Worm (Caenorhabditis elegans) whole organism, late embryonic: ENCODE measurements around the gene F40A3.6.

Experiments used
- C08G9.2 ChIP-seq: sonication (generic microtip); optimal IDR thresholded peaks from 2 replicates; lab custom pipeline; 2016; ENCODE audit warnings: mild to moderate bottlenecking, missing genetic modification characterization, moderate library complexity, missing compliant biosample characterization
- K02D7.2 ChIP-seq: sonication (generic microtip); optimal IDR thresholded peaks from 2 replicates; lab custom pipeline; 2017; ENCODE audit warnings: mild to moderate bottlenecking, missing genetic modification characterization, missing compliant biosample characterization
- K09A11.1 ChIP-seq: sonication (generic microtip); optimal IDR thresholded peaks from 2 replicates; lab custom pipeline; 2017; ENCODE audit warnings: antibody characterized with exemption, mild to moderate bottlenecking, missing genetic modification characterization, missing compliant biosample characterization; ENCODE audit not compliant: insufficient read depth
- T23F11.4 ChIP-seq: fragments of 200-800 bp; sonication (Bioruptor generic); optimal IDR thresholded peaks from 2 replicates; lab custom pipeline; 2018; ENCODE audit warnings: mild to moderate bottlenecking, missing genetic modification characterization, missing compliant biosample characterization
- ahr-1 ChIP-seq: sonication (generic microtip); optimal IDR thresholded peaks from 2 replicates; lab custom pipeline; 2016; ENCODE audit warnings: missing genetic modification characterization, missing compliant biosample characterization
- ama-1 ChIP-seq: fragments of 150-350 bp; optimal IDR thresholded peaks from 2 replicates; lab custom pipeline; 2014
- ceh-14 ChIP-seq: sonication (generic microtip); optimal IDR thresholded peaks from 2 replicates; lab custom pipeline; 2016; ENCODE audit warnings: missing genotype, missing genetic modification characterization, missing compliant biosample characterization
- ceh-18 ChIP-seq: sonication (generic microtip); optimal IDR thresholded peaks from 2 replicates; lab custom pipeline; 2016; ENCODE audit warnings: missing genetic modification characterization, missing compliant biosample characterization
- ceh-2 ChIP-seq: sonication (generic microtip); optimal IDR thresholded peaks from 2 replicates; lab custom pipeline; 2016; ENCODE audit warnings: missing genotype, missing genetic modification characterization, missing compliant biosample characterization
- ceh-24 ChIP-seq: sonication (generic microtip); optimal IDR thresholded peaks from 2 replicates; lab custom pipeline; 2016; ENCODE audit warnings: mild to moderate bottlenecking, missing genetic modification characterization, missing compliant biosample characterization
- ceh-30 ChIP-seq: fragments of 150-350 bp; optimal IDR thresholded peaks from 2 replicates; lab custom pipeline; 2014; ENCODE audit warnings: missing biosample characterization, missing genetic modification characterization
- ceh-31 ChIP-seq: sonication (generic microtip); optimal IDR thresholded peaks from 2 replicates; lab custom pipeline; 2016; ENCODE audit warnings: missing genetic modification characterization, missing compliant biosample characterization
- ceh-34 ChIP-seq: sonication (generic microtip); optimal IDR thresholded peaks from 2 replicates; lab custom pipeline; 2016; ENCODE audit warnings: mild to moderate bottlenecking, missing genetic modification characterization, missing compliant biosample characterization
- ceh-45 ChIP-seq: fragments of 200-800 bp; sonication (Bioruptor generic); IDR thresholded peaks from 2 replicates; pipeline ENCODE4 v1.3.6; 2022; ENCODE audit warnings: missing genetic modification reagents, missing genetic modification characterization, missing compliant biosample characterization
- ceh-48 ChIP-seq: sonication (generic microtip); optimal IDR thresholded peaks from 2 replicates; lab custom pipeline; 2016; ENCODE audit warnings: missing genetic modification characterization, inconsistent platforms, missing compliant biosample characterization
- ceh-6 ChIP-seq: fragments of 200-800 bp; sonication (Bioruptor generic); optimal IDR thresholded peaks from 2 replicates; lab custom pipeline; 2018; ENCODE audit warnings: mild to moderate bottlenecking, missing genetic modification characterization, missing compliant biosample characterization
- ceh-9 ChIP-seq: sonication (generic microtip); optimal IDR thresholded peaks from 2 replicates; lab custom pipeline; 2016; ENCODE audit warnings: mild to moderate bottlenecking, missing genetic modification characterization, inconsistent platforms, missing compliant biosample characterization
- che-1 ChIP-seq: sonication (generic microtip); optimal IDR thresholded peaks from 2 replicates; lab custom pipeline; 2016; ENCODE audit warnings: mild to moderate bottlenecking, missing genetic modification characterization, missing compliant biosample characterization
- dmd-4 ChIP-seq: sonication (generic microtip); optimal IDR thresholded peaks from 2 replicates; lab custom pipeline; 2016; ENCODE audit warnings: borderline replicate concordance, missing genetic modification characterization, missing compliant biosample characterization
- elt-2 ChIP-seq: sonication (generic microtip); optimal IDR thresholded peaks from 2 replicates; lab custom pipeline; 2016; ENCODE audit warnings: missing genetic modification reagents, missing genetic modification characterization, missing compliant biosample characterization
- elt-4 ChIP-seq: sonication (generic microtip); optimal IDR thresholded peaks from 2 replicates; lab custom pipeline; 2016; ENCODE audit warnings: missing genetic modification characterization, missing compliant biosample characterization
- ets-4 ChIP-seq: sonication (generic microtip); optimal IDR thresholded peaks from 2 replicates; lab custom pipeline; 2016; ENCODE audit warnings: missing genetic modification characterization, missing compliant biosample characterization
- eyg-1 ChIP-seq: sonication (generic microtip); optimal IDR thresholded peaks from 2 replicates; lab custom pipeline; 2016; ENCODE audit warnings: missing genotype, missing genetic modification characterization, missing compliant biosample characterization
- fax-1 ChIP-seq: sonication (generic microtip); optimal IDR thresholded peaks from 2 replicates; lab custom pipeline; 2016; ENCODE audit warnings: missing genotype, missing genetic modification characterization, missing compliant biosample characterization
- fkh-10 ChIP-seq: fragments of 150-350 bp; optimal IDR thresholded peaks from 2 replicates; lab custom pipeline; 2014; ENCODE audit warnings: missing biosample characterization, missing genetic modification reagents, missing genetic modification characterization
- gmeb-2 ChIP-seq: sonication (generic microtip); optimal IDR thresholded peaks from 2 replicates; lab custom pipeline; 2016; ENCODE audit warnings: missing genetic modification characterization, inconsistent platforms, missing compliant biosample characterization
- hlh-13 ChIP-seq: fragments of 200-800 bp; sonication (Bioruptor generic); optimal IDR thresholded peaks from 2 replicates; lab custom pipeline; 2018; ENCODE audit warnings: mild to moderate bottlenecking, missing genetic modification characterization, missing compliant biosample characterization
- hlh-30 ChIP-seq: sonication (generic microtip); optimal IDR thresholded peaks from 2 replicates; lab custom pipeline; 2017; ENCODE audit warnings: antibody characterized with exemption, missing genetic modification characterization, missing compliant biosample characterization; ENCODE audit not compliant: insufficient read depth
- madf-2 ChIP-seq: sonication (generic microtip); optimal IDR thresholded peaks from 2 replicates; lab custom pipeline; 2017; ENCODE audit warnings: missing genetic modification characterization, missing compliant biosample characterization
- mec-3 ChIP-seq: sonication (generic microtip); optimal IDR thresholded peaks from 2 replicates; lab custom pipeline; 2016; ENCODE audit warnings: borderline replicate concordance, missing genetic modification characterization, missing compliant biosample characterization
- nhr-232 ChIP-seq: sonication (generic microtip); optimal IDR thresholded peaks from 2 replicates; lab custom pipeline; 2016; ENCODE audit warnings: missing genetic modification characterization, missing compliant biosample characterization
- odd-2 ChIP-seq: sonication (generic microtip); optimal IDR thresholded peaks from 2 replicates; lab custom pipeline; 2017; ENCODE audit warnings: antibody characterized with exemption, mild to moderate bottlenecking, missing genetic modification characterization, missing compliant biosample characterization
- pag-3 ChIP-seq: sonication (generic microtip); optimal IDR thresholded peaks from 2 replicates; lab custom pipeline; 2016; ENCODE audit warnings: missing compliant biosample characterization, missing genetic modification characterization, borderline replicate concordance
- pax-1 ChIP-seq: fragments of 150-350 bp; optimal IDR thresholded peaks from 2 replicates; lab custom pipeline; 2014; ENCODE audit warnings: missing biosample characterization, missing genetic modification characterization
- pqm-1 ChIP-seq: sonication (generic microtip); optimal IDR thresholded peaks from 2 replicates; lab custom pipeline; 2016; ENCODE audit warnings: missing genetic modification characterization, missing compliant biosample characterization
- pros-1 ChIP-seq: fragments of 150-350 bp; optimal IDR thresholded peaks from 2 replicates; lab custom pipeline; 2014; ENCODE audit warnings: missing biosample characterization, missing genetic modification reagents, missing genetic modification characterization
- rnt-1 ChIP-seq: sonication (generic microtip); optimal IDR thresholded peaks from 2 replicates; lab custom pipeline; 2016; ENCODE audit warnings: missing genetic modification characterization, missing compliant biosample characterization
- sox-2 ChIP-seq: fragments of 200-800 bp; sonication (Bioruptor generic); IDR thresholded peaks from 2 replicates; pipeline ENCODE4 v1.3.6; 2022; ENCODE audit warnings: missing genetic modification reagents, missing genetic modification characterization, missing compliant biosample characterization
- sox-4 ChIP-seq: sonication (generic microtip); optimal IDR thresholded peaks from 2 replicates; lab custom pipeline; 2017; ENCODE audit warnings: mild to moderate bottlenecking, missing genetic modification characterization, inconsistent platforms, missing compliant biosample characterization
- tbx-2 ChIP-seq: sonication (generic microtip); optimal IDR thresholded peaks from 2 replicates; lab custom pipeline; 2016; ENCODE audit warnings: missing genetic modification characterization, missing compliant biosample characterization
- tbx-7 ChIP-seq: sonication (generic microtip); optimal IDR thresholded peaks from 2 replicates; lab custom pipeline; 2016; ENCODE audit warnings: missing genotype, missing genetic modification characterization, missing compliant biosample characterization
- ttx-3 ChIP-seq: sonication (generic microtip); optimal IDR thresholded peaks from 2 replicates; lab custom pipeline; 2016; ENCODE audit warnings: missing genetic modification reagents, missing genetic modification characterization, missing compliant biosample characterization
- unc-3 ChIP-seq, 2 experiments: fragments of 200-800 bp in 1 of 2; sonication (Bioruptor generic) in 1 of 2; sonication (generic microtip) in 1 of 2; conservative IDR thresholded peaks in 1 of 2; optimal IDR thresholded peaks in 1 of 2; 2 replicates each; pipeline versions ENCODE4 v1.3.6 to Lab custom; 2016 to 2022; ENCODE audit warnings: missing compliant biosample characterization in 2 of 2, missing genetic modification characterization in 2 of 2, missing genetic modification reagents in 1 of 2
- zip-5 ChIP-seq: sonication (generic microtip); optimal IDR thresholded peaks from 2 replicates; lab custom pipeline; 2016; ENCODE audit warnings: missing genetic modification characterization, missing compliant biosample characterization
- ztf-16 ChIP-seq: sonication (generic microtip); optimal IDR thresholded peaks from 2 replicates; lab custom pipeline; 2017; ENCODE audit warnings: missing genetic modification characterization, missing compliant biosample characterization

The F40A3.6 gene

ce11 chrV:7857931-7858330, 35.7 kb downstream of the F40A3.6 start, which contains the start of gene C37C3.1:
C37C3.1 (plus strand) TSS chrV:7857963.
- TF ChIP-seq mec-3 (tag; lab: Kevin White, UChicago) (no peak), ceh-6 (GFP tag; lab: Kevin White, UChicago) (no peak), sox-4 (no peak), zip-5 (no peak), tbx-7 (tag; lab: Kevin White, UChicago) (no peak), K09A11.1 (tag; lab: Kevin White, UChicago) (no peak), ets-4 (tag; lab: Kevin White, UChicago) (no peak), gmeb-2 (tag; lab: Kevin White, UChicago) (no peak)

ce11 chrV:7856641-7857040, 37.0 kb downstream of the F40A3.6 start:
- TF ChIP-seq ceh-45 (GFP tag; lab: Robert Waterston, UW) (no peak), pros-1 (tag; lab: Kevin White, UChicago) (no peak), tbx-2 (no peak)

DNA sequence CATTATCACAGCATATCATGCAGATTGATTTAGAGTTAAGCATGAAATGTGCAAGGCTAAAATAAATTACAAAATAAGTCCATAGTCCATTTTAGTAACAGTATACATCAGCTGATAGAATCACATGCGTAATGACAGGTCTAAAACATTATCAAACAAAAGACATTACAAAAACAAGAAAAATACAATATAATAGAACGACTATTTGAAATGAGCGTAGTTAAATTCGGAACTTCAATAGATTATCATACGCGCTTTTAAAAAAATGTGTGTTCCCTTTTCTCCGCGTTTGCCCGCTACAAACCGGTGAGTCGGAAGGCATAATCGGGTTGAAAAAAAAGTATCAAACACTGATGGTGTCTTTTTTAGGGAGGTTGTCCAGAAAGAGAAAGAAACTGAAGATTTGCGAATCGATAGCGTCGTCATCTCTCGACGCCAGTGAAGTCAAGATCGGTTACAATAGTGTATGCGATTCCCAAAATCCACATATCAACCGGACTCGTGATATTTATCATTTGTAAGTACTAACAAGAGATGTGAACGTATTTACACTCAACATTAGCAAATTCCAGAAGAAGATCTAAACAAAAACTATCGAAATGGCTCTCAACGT, 38.2 kb downstream of the F40A3.6 start, which contains the start of gene C37C3.2:
Gene C37C3.2, plus strand, starts transcription at position 563 of the 613 bp plus-strand sequence.
- no peak for TF ChIP-seq ceh-9
- TF ChIP-seq, all 69 proteins: peak for 0

DNA sequence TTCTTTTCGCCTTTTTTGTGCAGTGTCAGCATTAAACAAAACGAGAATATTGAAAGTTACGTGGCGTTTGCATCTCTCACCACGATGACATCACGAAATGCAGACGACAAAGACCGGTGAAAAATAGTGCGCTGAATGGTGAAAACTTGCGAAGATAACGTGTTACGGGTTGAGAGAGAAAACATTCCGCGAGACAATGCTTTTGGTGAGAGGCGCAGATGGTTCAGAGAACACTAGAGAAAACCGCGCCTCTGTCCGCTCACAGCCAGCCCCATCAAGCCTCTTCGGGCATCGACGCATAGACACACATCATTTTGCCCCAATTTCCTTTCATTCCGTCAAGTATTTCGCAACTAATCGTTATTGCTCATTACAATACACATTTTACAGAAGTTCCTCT, 39.1 kb downstream of the F40A3.6 start, which contains the start of the genes C37C3.9 and C37C3.18:
Gene C37C3.9, minus strand, starts transcription at position 98 of the 400 bp plus-strand sequence.
Gene C37C3.18, plus strand, starts transcription at position 391 of the 400 bp plus-strand sequence.
- TF ChIP-seq T23F11.4 (GFP tag; lab: Kevin White, UChicago), result peak; percentile 39
- no peak for TF ChIP-seq fkh-10
- TF ChIP-seq eyg-1 (tag; lab: Kevin White, UChicago), result no peak
- TF ChIP-seq ttx-3 (tag; lab: Kevin White, UChicago), result no peak
- TF ChIP-seq elt-2 (tag; lab: Kevin White, UChicago), result no peak
- TF ChIP-seq ceh-24 (tag; lab: Kevin White, UChicago), result no peak
- TF ChIP-seq ceh-6 (GFP tag; lab: Kevin White, UChicago), result no peak
- no peak for TF ChIP-seq che-1 (tag; lab: Kevin White, UChicago)
- TF ChIP-seq madf-2 (tag; lab: Kevin White, UChicago), result no peak
- TF ChIP-seq dmd-4 (tag; lab: Kevin White, UChicago), result no peak
- TF ChIP-seq ahr-1, result no peak
- no peak for TF ChIP-seq pag-3
- TF ChIP-seq ceh-9, result no peak
- no peak for TF ChIP-seq ceh-14 (tag; lab: Kevin White, UChicago)
- no peak for TF ChIP-seq ceh-30 (tag; lab: Kevin White, UChicago)
- TF ChIP-seq odd-2 (tag; lab: Kevin White, UChicago), result no peak
- no peak for TF ChIP-seq gmeb-2 (tag; lab: Kevin White, UChicago)
- TF ChIP-seq tbx-7 (tag; lab: Kevin White, UChicago), result no peak
- no peak for TF ChIP-seq K02D7.2 (tag; lab: Kevin White, UChicago)
- TF ChIP-seq pax-1 (tag; lab: Kevin White, UChicago), result no peak
- TF ChIP-seq C08G9.2, result no peak
- no peak for TF ChIP-seq zip-5
- no peak for TF ChIP-seq unc-3 (GFP tag; conservative IDR thresholded peaks at IDR 0.05; lab: Robert Waterston, UW)
- TF ChIP-seq unc-3 (tag; optimal IDR thresholded peaks at IDR 0.05; lab: Kevin White, UChicago), result no peak
- TF ChIP-seq rnt-1 (tag; lab: Kevin White, UChicago), result peak; percentile 58
- peak; percentile 48 for TF ChIP-seq ceh-18 (tag; lab: Kevin White, UChicago)
- TF ChIP-seq nhr-232 (tag; lab: Kevin White, UChicago), result no peak
- peak; percentile 6 for TF ChIP-seq hlh-30
- TF ChIP-seq ceh-2 (tag; lab: Kevin White, UChicago), result no peak
- no peak for TF ChIP-seq ceh-45 (GFP tag; lab: Robert Waterston, UW)
- TF ChIP-seq sox-2, result no peak
- no peak for TF ChIP-seq fax-1 (tag; lab: Kevin White, UChicago)
- TF ChIP-seq ceh-48 (tag; lab: Kevin White, UChicago), result no peak
- no peak for TF ChIP-seq hlh-13 (GFP tag; lab: Kevin White, UChicago)
- no peak for TF ChIP-seq sox-4
- TF ChIP-seq ama-1, result no peak
- peak; percentile 29 for TF ChIP-seq ceh-34 (tag; lab: Kevin White, UChicago)
- TF ChIP-seq tbx-2, result peak; percentile 19
- TF ChIP-seq pqm-1, result peak; percentile 31
- peak; percentile 42 for TF ChIP-seq ceh-31 (tag; lab: Kevin White, UChicago)
- TF ChIP-seq ztf-16 (tag; lab: Kevin White, UChicago), result no peak
- TF ChIP-seq elt-4 (tag; lab: Kevin White, UChicago), result no peak
